Fruit fly (Drosophila melanogaster): Measurements from ENCODE around the gene CG7194.

- TF ChIP-seq CG10654 (GFP tag; optimal IDR thresholded peaks at IDR 0.05) (no peak), MTF-1 (GFP tag; optimal IDR thresholded peaks at IDR 0.05; ENCODE audit: borderline replicate concordance) (no peak), CG32532 (GFP tag; IDR thresholded peaks at IDR 0.05) (no peak; the same call in 1 of the 2 replicates), CG12744 (GFP tag; optimal IDR thresholded peaks at IDR 0.05) (no peak), Atf-2 (GFP tag; optimal IDR thresholded peaks at IDR 0.05) (no peak), Dip3 (GFP tag; optimal IDR thresholded peaks at IDR 0.05) (no peak), CG9727 (GFP tag; optimal IDR thresholded peaks at IDR 0.05) (no peak), Oaz (GFP tag; IDR thresholded peaks at IDR 0.05) (no peak), CG1603 (tag; optimal IDR thresholded peaks at IDR 0.05) (no peak), CG5245 (GFP tag; optimal IDR thresholded peaks at IDR 0.05) (no peak)
Observed at dm6 chr3L:8288396-8288795, 15.5 kb downstream of the CG7194 start.

Measured in whole organism, embryonic.